Worm (Caenorhabditis elegans): ENCODE data around the gene cest-16.

DNA sequence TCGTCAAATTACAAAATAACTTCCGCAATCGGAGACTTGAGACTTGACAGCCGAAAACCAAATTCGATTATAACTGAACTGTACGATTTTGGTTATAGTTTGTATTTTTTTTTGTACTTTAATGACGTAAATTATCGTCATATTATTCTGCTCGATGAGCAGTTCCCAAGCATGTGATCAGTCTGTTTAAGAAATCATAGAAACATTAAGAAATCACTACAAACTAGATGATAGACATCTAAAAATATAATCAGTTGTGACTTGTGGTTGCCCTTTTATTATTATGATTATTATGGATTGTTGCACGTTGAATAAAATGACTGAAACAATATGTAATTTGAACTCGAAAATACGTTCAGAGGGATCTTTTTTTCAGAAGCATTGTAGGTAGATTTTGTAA is 25.5 kb upstream of the cest-16 start:
- TF ChIP-seq C16A3.4 (tag; optimal IDR thresholded peaks at IDR 0.05) (no peak), egl-13 (tag; optimal IDR thresholded peaks at IDR 0.05) (no peak), nhr-12 (tag; optimal IDR thresholded peaks at IDR 0.05) (no peak), efl-1 (optimal IDR thresholded peaks at IDR 0.05) (no peak), efl-1 (GFP tag; optimal IDR thresholded peaks at IDR 0.05 in 1 of 2) (no peak), nhr-77 (tag; optimal IDR thresholded peaks at IDR 0.05) (no peak)
